Worm (Caenorhabditis elegans) whole organism, L4/young adult: Measurements from ENCODE around the gene C52B9.19.

ENCODE experiments used
- W03F9.2 ChIP-seq: fragments of 150-350 bp; optimal IDR thresholded peaks from 2 replicates; lab custom pipeline; 2014; ENCODE audit warnings: missing biosample characterization, missing genetic modification characterization
- dao-5 ChIP-seq: sonication (generic microtip); optimal IDR thresholded peaks from 2 replicates; lab custom pipeline; 2016; ENCODE audit warnings: missing genotype, missing genetic modification characterization, moderate library complexity, missing compliant biosample characterization
- him-1 ChIP-seq: sonication (generic microtip); optimal IDR thresholded peaks from 2 replicates; lab custom pipeline; 2016; ENCODE audit warnings: missing genotype, missing genetic modification reagents, missing genetic modification characterization, missing compliant biosample characterization

C52B9.19 gene

ce11 chrX:4260297-4260696, 22.1 kb upstream of the C52B9.19 start, which contains the start of gene C52B9.4:
TSS of gene C52B9.4 (plus strand) at chrX:4260652.
- TF ChIP-seq dao-5 (tag; lab: Kevin White, UChicago): no peak
- peak; percentile 5 for TF ChIP-seq W03F9.2 (tag; lab: Kevin White, UChicago)

DNA sequence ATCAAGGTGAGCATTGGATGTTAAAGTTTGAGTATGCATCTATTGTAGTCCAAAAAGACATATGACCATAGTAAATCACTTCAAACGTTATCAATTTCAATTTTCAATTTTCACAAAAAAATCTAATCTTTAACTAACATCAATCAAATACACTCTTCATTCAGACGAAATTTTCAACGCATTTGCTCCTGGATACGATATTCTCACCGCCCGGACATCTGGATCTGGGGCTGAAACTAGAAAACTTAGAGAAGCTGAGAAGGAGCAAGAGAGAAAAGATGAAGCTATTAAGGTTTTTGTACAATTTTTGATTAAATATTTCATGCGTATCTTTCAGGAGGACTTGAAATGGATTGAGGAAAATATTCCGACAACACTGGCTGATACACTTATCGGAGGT, 18.5 kb upstream of the C52B9.19 start:
- TF ChIP-seq W03F9.2 (tag; lab: Kevin White, UChicago): no peak

- TF ChIP-seq him-1 (tag; lab: Kevin White, UChicago) (no peak), W03F9.2 (tag; lab: Kevin White, UChicago) (no peak), dao-5 (tag; lab: Kevin White, UChicago) (no peak)
Observed at ce11 chrX:4265283-4265907, 17.0 kb upstream of the C52B9.19 start, which contains the start of gene coel-1. TSS of gene coel-1 (plus strand) at chrX:4265663.

DNA sequence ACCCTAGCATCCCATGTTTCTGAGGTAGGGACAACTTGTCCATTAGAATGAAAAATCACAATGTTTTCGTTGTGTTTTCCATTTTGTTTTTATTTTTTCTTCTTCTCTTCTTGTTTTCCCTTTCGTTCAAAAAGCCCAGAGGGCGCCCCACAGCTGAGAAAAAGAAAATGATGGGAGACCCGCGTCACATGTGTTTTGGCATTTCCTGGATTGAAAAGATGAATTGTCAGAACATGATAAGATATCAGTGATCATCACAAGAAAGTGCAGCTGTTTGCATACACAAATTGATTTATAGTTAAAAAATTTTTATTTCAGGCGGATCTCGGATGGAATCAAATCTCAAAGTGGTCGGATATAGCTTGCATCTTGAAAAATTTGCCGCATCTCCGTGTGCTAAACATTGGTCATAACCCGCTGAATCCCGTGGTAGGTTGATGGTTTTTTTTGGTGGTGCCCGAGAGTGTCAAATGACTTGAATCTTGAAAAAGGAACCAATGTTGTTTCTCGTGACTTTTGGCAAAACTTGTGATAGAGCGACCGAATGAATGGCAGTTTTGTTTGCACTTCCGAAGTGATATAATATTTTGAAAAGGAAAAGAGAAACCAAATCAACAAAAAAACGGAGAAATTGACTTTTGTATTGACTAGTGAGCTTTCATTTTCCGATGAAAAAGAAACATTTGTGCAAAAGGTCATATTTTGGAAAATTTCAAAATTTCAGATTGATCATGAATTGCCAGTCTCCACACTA, 16.0 kb upstream of the C52B9.19 start:
- no peak for TF ChIP-seq W03F9.2 (tag; lab: Kevin White, UChicago)
- no peak for TF ChIP-seq dao-5 (tag; lab: Kevin White, UChicago)
- TF ChIP-seq him-1 (tag; lab: Kevin White, UChicago): no peak

DNA sequence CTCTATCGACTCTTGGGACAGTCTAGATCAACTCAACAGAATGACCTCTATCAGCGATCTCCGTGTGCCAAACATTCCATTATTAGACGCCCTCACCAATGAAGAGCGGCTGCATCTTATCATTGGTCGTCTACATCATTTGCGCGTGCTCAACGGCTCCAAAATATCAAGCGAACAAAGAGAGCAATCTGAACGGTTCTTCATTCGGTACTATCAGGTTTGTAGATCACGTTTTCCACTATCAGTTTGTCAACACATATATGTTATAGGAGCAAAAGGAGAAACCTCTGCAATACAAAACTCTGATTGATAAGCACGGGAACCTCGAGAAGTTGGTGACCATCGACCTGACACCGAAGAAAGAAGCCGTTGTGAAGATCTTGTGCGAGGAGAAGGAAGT, 14.0 kb upstream of the C52B9.19 start:
- no peak for TF ChIP-seq W03F9.2 (tag; lab: Kevin White, UChicago)
- TF ChIP-seq him-1 (tag; lab: Kevin White, UChicago): no peak
- TF ChIP-seq dao-5 (tag; lab: Kevin White, UChicago): no peak

DNA sequence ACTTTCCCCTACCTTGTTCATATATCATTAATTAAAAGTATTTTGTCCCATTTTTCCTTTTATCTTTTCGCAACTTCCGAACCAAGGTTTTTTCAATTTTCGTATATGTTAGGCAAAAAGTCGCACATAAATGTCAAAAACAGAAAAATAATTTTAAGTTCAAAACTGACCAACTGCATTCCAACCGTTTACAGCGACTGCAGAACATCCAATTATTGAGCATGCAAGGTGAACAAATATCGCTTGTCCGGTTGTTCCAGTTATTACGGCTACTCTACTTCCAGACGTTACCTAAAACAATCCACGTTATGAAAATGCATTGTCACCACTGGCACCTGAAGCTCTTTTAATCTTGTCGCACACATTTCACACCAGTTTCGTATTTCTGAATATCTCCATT, 8.7 kb upstream of the C52B9.19 start, which contains the start of gene C52B9.10:
TSS of gene C52B9.10 (plus strand) at position 301 of the 400 bp plus-strand sequence.
- TF ChIP-seq him-1 (tag; lab: Kevin White, UChicago): no peak
- no peak for TF ChIP-seq W03F9.2 (tag; lab: Kevin White, UChicago)
- no peak for TF ChIP-seq dao-5 (tag; lab: Kevin White, UChicago)

ce11 chrX:4274116-4274515, 8.2 kb upstream of the C52B9.19 start, which contains the start of gene mec-18:
TSS of gene mec-18 (minus strand) at chrX:4274216.
- TF ChIP-seq him-1 (tag; lab: Kevin White, UChicago) (no peak), dao-5 (tag; lab: Kevin White, UChicago) (no peak), W03F9.2 (tag; lab: Kevin White, UChicago) (no peak)

- TF ChIP-seq him-1 (tag; lab: Kevin White, UChicago): no peak
- TF ChIP-seq dao-5 (tag; lab: Kevin White, UChicago): no peak
- TF ChIP-seq W03F9.2 (tag; lab: Kevin White, UChicago): no peak
Observed at ce11 chrX:4279294-4279782, 3.0 kb upstream of the C52B9.19 start, which contains the start of the genes twk-28 and ets-9. TSS of gene twk-28 (minus strand) at chrX:4279344. TSS of gene ets-9 (plus strand) at chrX:4279703.

ce11 chrX:4283989-4284388, 1.6 kb downstream of the C52B9.19 start, which contains the start of gene ets-10:
TSS of gene ets-10 (plus strand) at chrX:4284189.
- TF ChIP-seq him-1 (tag; lab: Kevin White, UChicago): no peak
- no peak for TF ChIP-seq W03F9.2 (tag; lab: Kevin White, UChicago)
- no peak for TF ChIP-seq dao-5 (tag; lab: Kevin White, UChicago)

- no peak for TF ChIP-seq W03F9.2 (tag; lab: Kevin White, UChicago)
- TF ChIP-seq him-1 (tag; lab: Kevin White, UChicago): no peak
- TF ChIP-seq dao-5 (tag; lab: Kevin White, UChicago): no peak
Observed at ce11 chrX:4284470-4284869, 2.1 kb downstream of the C52B9.19 start.

DNA sequence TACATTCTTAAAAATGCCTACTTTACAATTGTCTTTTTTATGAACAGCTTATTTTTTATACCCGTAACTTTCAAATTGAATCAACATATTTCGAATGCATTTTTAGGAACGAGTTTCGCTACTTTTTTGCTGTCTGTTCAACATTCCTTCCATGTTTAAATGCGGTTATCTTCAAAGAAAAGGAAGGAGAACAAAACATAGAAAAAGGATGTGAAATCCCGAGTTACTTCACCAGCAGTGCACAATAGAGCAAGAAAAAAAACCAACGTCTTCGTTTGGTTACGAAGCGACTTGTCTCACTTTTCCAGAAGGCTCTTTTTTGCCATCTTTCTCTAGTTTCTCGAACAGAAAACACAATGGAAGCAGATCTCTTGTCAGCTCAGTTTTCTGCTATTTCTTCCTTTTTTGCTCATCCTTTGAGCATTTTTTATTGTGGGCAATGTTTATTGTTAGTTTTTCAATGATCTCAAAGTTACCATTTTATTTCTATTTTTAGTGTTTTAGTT, 3.4 kb downstream of the C52B9.19 start, which contains the start of gene cka-2:
TSS of gene cka-2 (plus strand) at position 456 of the 506 bp plus-strand sequence.
- TF ChIP-seq dao-5 (tag; lab: Kevin White, UChicago) (no peak), him-1 (tag; lab: Kevin White, UChicago) (no peak), W03F9.2 (tag; lab: Kevin White, UChicago) (no peak)

ce11 chrX:4289805-4290204, 7.5 kb downstream of the C52B9.19 start:
- TF ChIP-seq W03F9.2 (tag; lab: Kevin White, UChicago): no peak
- TF ChIP-seq him-1 (tag; lab: Kevin White, UChicago): no peak
- no peak for TF ChIP-seq dao-5 (tag; lab: Kevin White, UChicago)

ce11 chrX:4294957-4295356, 12.6 kb downstream of the C52B9.19 start:
- TF ChIP-seq him-1 (tag; lab: Kevin White, UChicago) (no peak), dao-5 (tag; lab: Kevin White, UChicago) (no peak), W03F9.2 (tag; lab: Kevin White, UChicago) (no peak)
